Worm (Caenorhabditis elegans) whole organism, L1 larva: Measurements from ENCODE around the gene K07B1.4.

Experiments used
- C34B4.2 ChIP-seq: sonication (generic microtip); optimal IDR thresholded peaks from 2 replicates; lab custom pipeline; 2017; ENCODE audit warnings: mild to moderate bottlenecking, missing genetic modification characterization, missing compliant biosample characterization
- aha-1 ChIP-seq: fragments of 150-350 bp; optimal IDR thresholded peaks from 2 replicates; lab custom pipeline; 2014; ENCODE audit warnings: missing biosample characterization, missing genetic modification characterization
- alr-1 ChIP-seq: fragments of 200-800 bp; sonication (Bioruptor generic); optimal IDR thresholded peaks from 2 replicates; lab custom pipeline; 2018; ENCODE audit warnings: borderline replicate concordance, mild to moderate bottlenecking, missing genetic modification characterization, missing compliant biosample characterization
- aly-2 ChIP-seq: fragments of 150-350 bp; optimal IDR thresholded peaks from 2 replicates; lab custom pipeline; 2014; ENCODE audit warnings: missing biosample characterization, missing genetic modification characterization
- ceh-8 ChIP-seq: fragments of 200-800 bp; sonication (Bioruptor generic); optimal IDR thresholded peaks from 2 replicates; lab custom pipeline; 2018; ENCODE audit warnings: mild to moderate bottlenecking, missing genetic modification characterization, moderate library complexity, missing compliant biosample characterization
- ces-1 ChIP-seq: fragments of 150-350 bp; optimal IDR thresholded peaks from 2 replicates; lab custom pipeline; 2014; ENCODE audit warnings: missing biosample characterization, missing genetic modification reagents, missing genetic modification characterization
- efl-1 ChIP-seq, 4 experiments: fragments of 150-350 bp; optimal IDR thresholded peaks in 3 of 4; peaks in 1 of 4; 1 replicate in 1 of 4; 2 replicates in 3 of 4; lab custom pipeline; 2014; ENCODE audit warnings: missing biosample characterization in 2 of 4, missing genetic modification characterization in 2 of 4, missing genetic modification reagents in 2 of 4
- efl-3 ChIP-seq: fragments of 200-800 bp; sonication (Bioruptor generic); optimal IDR thresholded peaks from 2 replicates; lab custom pipeline; 2018; ENCODE audit warnings: mild to moderate bottlenecking, missing genetic modification characterization, missing compliant biosample characterization
- egl-13 ChIP-seq: sonication (generic microtip); optimal IDR thresholded peaks from 2 replicates; lab custom pipeline; 2016; ENCODE audit warnings: missing genotype, missing genetic modification reagents, missing genetic modification characterization, missing compliant biosample characterization
- elt-2 ChIP-seq: sonication (generic microtip); optimal IDR thresholded peaks from 2 replicates; lab custom pipeline; 2016; ENCODE audit warnings: missing genetic modification characterization, mild to moderate bottlenecking, inconsistent platforms, missing compliant biosample characterization, missing genetic modification reagents
- elt-3 ChIP-seq, 6 experiments: fragments of 150-350 bp in 1 of 6; sonication (generic microtip); optimal IDR thresholded peaks; 2 replicates each; lab custom pipeline; 2017 to 2018; ENCODE audit warnings: missing biosample characterization in 6 of 6, missing genetic modification characterization in 6 of 6, inconsistent platforms in 1 of 6
- fkh-4 ChIP-seq: sonication (generic microtip); optimal IDR thresholded peaks from 2 replicates; lab custom pipeline; 2016; ENCODE audit warnings: missing compliant biosample characterization, missing genetic modification characterization, borderline replicate concordance
- fkh-8 ChIP-seq: sonication (generic microtip); optimal IDR thresholded peaks from 2 replicates; lab custom pipeline; 2016; ENCODE audit warnings: mild to moderate bottlenecking, missing genetic modification characterization, missing compliant biosample characterization
- fos-1 ChIP-seq: fragments of 150-350 bp; optimal IDR thresholded peaks from 2 replicates; lab custom pipeline; 2014; ENCODE audit warnings: missing biosample characterization, missing genetic modification characterization
- hlh-4 ChIP-seq: sonication (generic microtip); optimal IDR thresholded peaks from 2 replicates; lab custom pipeline; 2016; ENCODE audit warnings: mild to moderate bottlenecking, missing genetic modification characterization, missing compliant biosample characterization
- hpl-2 ChIP-seq: fragments of 150-350 bp; optimal IDR thresholded peaks from 2 replicates; lab custom pipeline; 2014; ENCODE audit warnings: missing biosample characterization, missing genetic modification reagents, missing genetic modification characterization
- irx-1 ChIP-seq: sonication (generic microtip); optimal IDR thresholded peaks from 2 replicates; lab custom pipeline; 2016; ENCODE audit warnings: missing genetic modification characterization, missing compliant biosample characterization
- lin-15B ChIP-seq: fragments of 150-350 bp; sonication (generic microtip); optimal IDR thresholded peaks from 3 replicates; lab custom pipeline; 2014; ENCODE audit warnings: missing biosample characterization, missing genetic modification characterization
- lsy-2 ChIP-seq, 2 experiments: fragments of 150-350 bp; optimal IDR thresholded peaks; 2 replicates each; lab custom pipeline; 2014; ENCODE audit warnings: missing biosample characterization in 2 of 2, missing genetic modification characterization in 2 of 2
- mep-1 ChIP-seq: fragments of 150-350 bp; optimal IDR thresholded peaks from 2 replicates; lab custom pipeline; 2014; ENCODE audit warnings: missing biosample characterization, missing genetic modification characterization
- nhr-12 ChIP-seq: sonication (generic microtip); optimal IDR thresholded peaks from 2 replicates; lab custom pipeline; 2017; ENCODE audit warnings: missing biosample characterization, missing genetic modification characterization
- nhr-19 ChIP-seq: fragments of 200-800 bp; sonication (Bioruptor generic); conservative IDR thresholded peaks from 2 replicates; pipeline ENCODE4 v1.3.6; 2022; ENCODE audit warnings: missing genetic modification characterization, missing compliant biosample characterization
- nhr-20 ChIP-seq: sonication (generic microtip); optimal IDR thresholded peaks from 2 replicates; lab custom pipeline; 2016; ENCODE audit warnings: mild to moderate bottlenecking, missing genetic modification characterization, missing compliant biosample characterization
- nhr-47 ChIP-seq: sonication (generic microtip); optimal IDR thresholded peaks from 2 replicates; lab custom pipeline; 2016; ENCODE audit warnings: mild to moderate bottlenecking, missing genetic modification characterization, moderate library complexity, missing compliant biosample characterization
- nhr-84 ChIP-seq: sonication (generic microtip); optimal IDR thresholded peaks from 2 replicates; lab custom pipeline; 2017; ENCODE audit warnings: missing biosample characterization, missing genetic modification characterization
- nhr-85 ChIP-seq: sonication (generic microtip); peaks from one replicate; lab custom pipeline; 2016; ENCODE audit warnings: missing genetic modification characterization, inconsistent platforms, missing compliant biosample characterization
- pqm-1 ChIP-seq: sonication (generic microtip); optimal IDR thresholded peaks from 3 replicates; lab custom pipeline; 2017; ENCODE audit warnings: missing biosample characterization, missing genetic modification characterization
- sptf-1 ChIP-seq: fragments of 150-350 bp; optimal IDR thresholded peaks from 2 replicates; lab custom pipeline; 2014; ENCODE audit warnings: missing biosample characterization, missing genetic modification characterization
- sup-37 ChIP-seq: fragments of 200-800 bp; sonication (Bioruptor generic); optimal IDR thresholded peaks from 2 replicates; lab custom pipeline; 2018; ENCODE audit warnings: mild to moderate bottlenecking, missing genetic modification characterization, missing compliant biosample characterization
- swsn-7 ChIP-seq: sonication (generic microtip); optimal IDR thresholded peaks from 2 replicates; lab custom pipeline; 2016; ENCODE audit warnings: missing genetic modification characterization, missing compliant biosample characterization
- unc-30 ChIP-seq: sonication (generic microtip); optimal IDR thresholded peaks from 2 replicates; lab custom pipeline; 2017; ENCODE audit warnings: missing biosample characterization, missing genetic modification characterization
- unc-86 ChIP-seq: sonication (generic microtip); optimal IDR thresholded peaks from 2 replicates; lab custom pipeline; 2016; ENCODE audit warnings: missing genetic modification characterization, missing compliant biosample characterization
- xbp-1 ChIP-seq: sonication (generic microtip); optimal IDR thresholded peaks from 2 replicates; lab custom pipeline; 2016; ENCODE audit warnings: missing genetic modification characterization, missing compliant biosample characterization
- zag-1 ChIP-seq: fragments of 150-350 bp; optimal IDR thresholded peaks from 2 replicates; lab custom pipeline; 2014; ENCODE audit warnings: missing biosample characterization, missing genetic modification characterization
- ztf-11 ChIP-seq, 2 experiments: sonication (generic microtip); optimal IDR thresholded peaks; 2 replicates each; lab custom pipeline; 2016 to 2017; ENCODE audit warnings: missing genetic modification characterization in 2 of 2, missing biosample characterization in 1 of 2, missing compliant biosample characterization in 1 of 2

Gene K07B1.4

ce11 chrV:9370986-9371385 is 42.2 kb downstream of the K07B1.4 start, which contains the start of gene E02C12.6:
Gene E02C12.6, minus strand, starts transcription at chrV:9371086.
- no peak for TF ChIP-seq egl-13 (tag; lab: Kevin White, UChicago)

DNA sequence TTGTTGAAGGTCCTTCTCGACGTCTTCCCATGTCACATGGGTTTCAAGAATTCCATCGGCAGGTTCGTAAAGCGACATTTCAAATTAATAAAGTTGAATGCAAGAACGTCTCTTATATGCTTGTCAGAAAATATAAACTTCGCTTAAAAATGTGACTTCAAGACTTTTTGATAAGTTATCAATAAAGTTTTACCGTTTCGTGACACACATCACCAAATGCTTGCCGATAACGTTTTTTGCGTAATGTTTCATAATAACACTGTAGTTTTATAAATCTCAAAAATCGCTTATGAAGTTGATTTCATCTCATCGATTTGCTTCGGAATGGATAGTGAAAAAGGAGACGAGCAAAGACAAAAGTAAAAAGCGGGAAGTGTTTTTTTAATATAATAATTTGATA is 44.7 kb downstream of the K07B1.4 start, which contains the start of gene E02C12.8:
TSS of gene E02C12.8 (minus strand) at position 141 of the 400 bp plus-strand sequence.
- no peak for TF ChIP-seq hlh-4 (tag; lab: Kevin White, UChicago)
- no peak for TF ChIP-seq swsn-7 (tag; lab: Kevin White, UChicago)
- TF ChIP-seq pqm-1 (tag; lab: Kevin White, UChicago) = peak; percentile 24
- no peak for TF ChIP-seq unc-30 (tag; lab: Kevin White, UChicago)
- TF ChIP-seq nhr-19 (GFP tag; lab: Robert Waterston, UW) = no peak
- no peak for TF ChIP-seq nhr-84 (tag; lab: Kevin White, UChicago)
- peak; percentile 32 for TF ChIP-seq nhr-20 (tag; lab: Kevin White, UChicago)
- TF ChIP-seq lsy-2 (tag; optimal IDR thresholded peaks at IDR 0.05; lab: Kevin White, UChicago) = no peak
- no peak for TF ChIP-seq fos-1
- no peak for TF ChIP-seq elt-3 (tag; optimal IDR thresholded peaks at IDR 0.05; lab: Kevin White, UChicago)
- TF ChIP-seq efl-3 = no peak
- no peak for TF ChIP-seq lin-15B (tag; lab: Kevin White, UChicago)
- TF ChIP-seq zag-1 = no peak
- TF ChIP-seq ztf-11 (tag; optimal IDR thresholded peaks at IDR 0.05; lab: Kevin White, UChicago) = no peak
- no peak for TF ChIP-seq nhr-47 (tag; lab: Kevin White, UChicago)
- peak; percentile 71 for TF ChIP-seq elt-2 (tag; lab: Kevin White, UChicago)
- no peak for TF ChIP-seq mep-1 (tag; lab: Kevin White, UChicago)
- no peak for TF ChIP-seq alr-1 (tag; lab: Kevin White, UChicago)

ce11 chrV:9375378-9375777 is 46.6 kb downstream of the K07B1.4 start, which contains the start of gene E02C12.9:
Gene E02C12.9, minus strand, starts transcription at chrV:9375478.
- TF ChIP-seq aha-1 (tag; lab: Kevin White, UChicago) (no peak), ceh-8 (GFP tag; lab: Kevin White, UChicago) (no peak), sup-37 (no peak), unc-86 (tag; lab: Kevin White, UChicago) (no peak), fkh-8 (tag; lab: Kevin White, UChicago) (no peak), sptf-1 (tag; lab: Kevin White, UChicago) (no peak), irx-1 (tag; lab: Kevin White, UChicago) (no peak), ces-1 (no peak), C34B4.2 (no peak), xbp-1 (tag; lab: Kevin White, UChicago) (no peak), hpl-2 (no peak), alr-1 (tag; lab: Kevin White, UChicago) (no peak), aly-2 (tag; lab: Kevin White, UChicago) (no peak), nhr-47 (tag; lab: Kevin White, UChicago) (no peak), nhr-12 (tag; lab: Kevin White, UChicago) (no peak), elt-3 (tag; optimal IDR thresholded peaks at IDR 0.05; lab: Kevin White, UChicago) (no peak), fkh-4 (tag; lab: Kevin White, UChicago) (no peak)

DNA sequence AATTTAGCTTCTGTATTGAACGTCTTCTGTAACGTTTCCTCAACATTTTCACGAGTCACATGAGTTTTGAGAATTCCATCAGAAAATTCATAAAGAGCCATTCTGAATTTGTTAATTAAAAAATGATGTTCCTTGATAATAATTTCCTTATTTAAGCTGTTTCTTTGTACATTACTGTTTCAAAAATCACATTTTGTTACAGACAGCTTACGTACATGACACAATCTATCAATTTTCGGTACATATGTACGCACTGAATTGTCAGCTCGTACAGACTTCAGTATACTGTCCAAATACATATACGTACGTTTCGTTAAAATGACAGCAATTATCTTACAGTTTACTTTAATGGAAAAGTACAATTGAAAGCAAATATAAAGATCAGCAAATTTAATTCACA is 47.6 kb downstream of the K07B1.4 start, which contains the start of gene E02C12.19:
TSS of gene E02C12.19 (minus strand) at position 101 of the 400 bp plus-strand sequence.
- no peak for TF ChIP-seq efl-1 (optimal IDR thresholded peaks at IDR 0.05; lab: Kevin White, UChicago)
- TF ChIP-seq efl-1 (GFP tag; optimal IDR thresholded peaks at IDR 0.05 in 1 of 2; lab: Kevin White, UChicago) = peak in 1 of 2 experiments; percentile 2
- peak; percentile 41 for TF ChIP-seq nhr-85 (tag; lab: Kevin White, UChicago)
- no peak for TF ChIP-seq alr-1 (tag; lab: Kevin White, UChicago)
